Worm (Caenorhabditis elegans): ENCODE results near the gene fbxc-54.

The fbxc-54 gene

DNA sequence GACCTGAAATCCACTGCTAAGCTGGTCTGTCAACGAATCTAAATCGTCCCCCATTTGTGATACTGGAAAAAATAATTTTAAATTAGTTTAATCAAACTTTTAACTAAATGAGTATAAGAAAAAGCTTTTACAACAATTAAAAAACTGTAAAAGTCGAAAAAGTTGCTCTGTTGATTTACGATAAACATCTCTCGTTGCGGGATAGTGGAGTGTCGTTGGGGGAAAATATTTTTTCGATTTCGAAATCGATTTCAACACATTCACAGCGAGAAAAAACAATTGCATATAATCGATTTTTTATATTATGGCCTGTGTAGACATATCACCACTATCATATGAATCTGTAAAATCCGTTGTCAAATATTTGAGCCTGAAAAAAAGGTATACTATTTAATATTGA lies at the start of gene fbxc-54, which contains the start of gene F23F1.5:
Gene fbxc-54, plus strand, starts transcription at position 199 of the 400 bp plus-strand sequence.
Gene F23F1.5, minus strand, starts transcription at position 64 of the 400 bp plus-strand sequence.
- TF ChIP-seq pag-3 (tag; optimal IDR thresholded peaks at IDR 0.05; ENCODE audit: borderline replicate concordance) (no peak), ceh-9 (tag; optimal IDR thresholded peaks at IDR 0.05) (no peak), mec-3 (tag; optimal IDR thresholded peaks at IDR 0.05; ENCODE audit: borderline replicate concordance) (no peak), ceh-14 (tag; optimal IDR thresholded peaks at IDR 0.05) (no peak), syd-9 (tag; optimal IDR thresholded peaks at IDR 0.05) (no peak), zip-5 (tag; optimal IDR thresholded peaks at IDR 0.05) (no peak), ahr-1 (tag; optimal IDR thresholded peaks at IDR 0.05) (no peak), unc-3 (GFP tag; conservative IDR thresholded peaks at IDR 0.05) (no peak), unc-3 (tag; optimal IDR thresholded peaks at IDR 0.05) (no peak), sox-4 (tag; optimal IDR thresholded peaks at IDR 0.05) (no peak), fkh-6 (tag; optimal IDR thresholded peaks at IDR 0.05) (no peak), npax-4 (tag; optimal IDR thresholded peaks at IDR 0.05) (no peak), lim-6 (tag; optimal IDR thresholded peaks at IDR 0.05) (no peak), ets-4 (tag; optimal IDR thresholded peaks at IDR 0.05) (no peak)

DNA sequence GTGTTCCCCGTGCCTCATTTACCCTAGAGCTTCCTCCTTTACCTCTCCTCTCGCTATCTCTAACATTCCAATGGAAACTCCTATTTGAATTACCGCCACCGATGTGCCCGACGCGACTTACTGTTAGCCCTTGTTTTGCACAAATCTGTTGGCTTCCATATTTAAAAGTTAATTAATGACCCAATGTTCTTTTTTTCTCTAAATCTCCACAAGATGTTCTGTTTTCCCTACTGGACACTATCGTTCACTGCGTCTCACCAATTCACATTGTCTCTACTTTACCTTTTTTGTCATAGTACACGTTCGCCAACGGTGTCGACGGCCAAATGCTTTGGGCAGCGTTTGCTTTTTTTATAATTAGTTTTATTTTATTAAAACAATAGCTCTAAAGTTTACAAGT lies 30.9 kb upstream of the fbxc-54 start:
- no peak for TF ChIP-seq unc-3 (GFP tag; conservative IDR thresholded peaks at IDR 0.05)
- TF ChIP-seq unc-3 (tag; optimal IDR thresholded peaks at IDR 0.05), result no peak
- no peak for TF ChIP-seq ceh-48 (tag; optimal IDR thresholded peaks at IDR 0.05)
- TF ChIP-seq fkh-10 (GFP tag; optimal IDR thresholded peaks at IDR 0.05), result no peak
- TF ChIP-seq ref-2 (tag; optimal IDR thresholded peaks at IDR 0.05), result no peak
- TF ChIP-seq ceh-24 (tag; optimal IDR thresholded peaks at IDR 0.05), result no peak
- no peak for TF ChIP-seq mec-3 (tag; optimal IDR thresholded peaks at IDR 0.05; ENCODE audit: borderline replicate concordance)
- no peak for TF ChIP-seq tbx-2 (tag; optimal IDR thresholded peaks at IDR 0.05)
- no peak for TF ChIP-seq lin-11 (tag; optimal IDR thresholded peaks at IDR 0.05)
- no peak for TF ChIP-seq madf-2 (tag; optimal IDR thresholded peaks at IDR 0.05)

DNA sequence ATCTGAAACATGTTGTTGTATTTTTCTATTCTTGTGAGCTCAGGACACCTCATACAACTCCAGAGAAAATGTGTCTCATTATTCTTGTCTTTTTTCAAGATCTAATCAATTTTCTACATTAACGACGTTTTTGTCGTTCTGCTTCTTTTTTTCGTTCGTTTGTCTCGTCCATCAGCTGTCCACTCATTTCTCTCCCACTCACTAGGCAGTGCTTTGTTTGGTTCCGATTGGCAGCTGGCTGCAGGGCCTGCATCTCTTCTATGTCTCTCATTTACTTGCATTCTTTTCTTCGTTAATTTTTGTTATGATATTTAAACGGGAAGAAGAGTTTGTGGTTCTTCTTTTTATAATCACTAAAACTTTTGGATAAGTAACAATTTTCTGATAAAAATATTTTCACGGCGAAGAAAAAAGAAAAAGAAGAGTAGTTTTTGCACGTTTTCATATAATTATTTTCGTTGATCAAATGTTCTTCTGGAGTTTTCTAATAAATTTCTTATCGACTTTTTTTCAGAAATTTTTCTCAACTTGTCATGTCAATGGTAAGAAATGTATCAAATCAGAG lies 30.1 kb upstream of the fbxc-54 start, which contains the start of gene 2L52.1:
Gene 2L52.1, plus strand, starts transcription at position 515 of the 565 bp plus-strand sequence.
- no peak for TF ChIP-seq pat-9 (tag; optimal IDR thresholded peaks at IDR 0.05)
- no peak for TF ChIP-seq hlh-15 (tag; optimal IDR thresholded peaks at IDR 0.05)
- TF ChIP-seq unc-55 (GFP tag; optimal IDR thresholded peaks at IDR 0.05), result peak; percentile 32
- TF ChIP-seq ceh-31 (tag; optimal IDR thresholded peaks at IDR 0.05), result peak; percentile 15
- TF ChIP-seq pros-1 (tag; optimal IDR thresholded peaks at IDR 0.05), result no peak
- TF ChIP-seq nhr-11 (tag; optimal IDR thresholded peaks at IDR 0.05), result no peak
- TF ChIP-seq nfya-1 (tag; optimal IDR thresholded peaks at IDR 0.05), result peak; percentile 61

DNA sequence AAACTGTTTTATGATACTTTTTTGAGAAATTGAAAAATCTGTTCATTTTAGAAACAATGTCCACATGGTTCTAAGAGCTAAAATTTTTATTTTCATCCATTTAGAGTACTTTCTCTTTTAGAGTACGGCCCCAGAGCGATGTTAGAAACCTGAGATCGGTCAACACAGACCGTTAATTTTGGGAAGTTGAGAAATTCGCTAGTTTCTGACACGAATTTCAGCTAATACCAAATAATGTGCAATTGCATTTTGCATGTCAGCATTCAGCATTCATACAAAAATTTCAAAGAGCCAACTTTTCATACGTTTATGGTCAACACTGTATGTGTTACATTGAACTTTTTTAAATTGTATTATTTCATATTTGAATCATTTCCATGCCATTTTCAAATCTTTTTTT lies 26.7 kb upstream of the fbxc-54 start:
- TF ChIP-seq npax-4 (tag; optimal IDR thresholded peaks at IDR 0.05), result no peak
- TF ChIP-seq pat-9 (tag; optimal IDR thresholded peaks at IDR 0.05), result no peak
- no peak for TF ChIP-seq hlh-6 (tag; optimal IDR thresholded peaks at IDR 0.05)
- no peak for TF ChIP-seq ets-4 (tag; optimal IDR thresholded peaks at IDR 0.05)
- no peak for TF ChIP-seq ceh-22 (tag; optimal IDR thresholded peaks at IDR 0.05)

DNA sequence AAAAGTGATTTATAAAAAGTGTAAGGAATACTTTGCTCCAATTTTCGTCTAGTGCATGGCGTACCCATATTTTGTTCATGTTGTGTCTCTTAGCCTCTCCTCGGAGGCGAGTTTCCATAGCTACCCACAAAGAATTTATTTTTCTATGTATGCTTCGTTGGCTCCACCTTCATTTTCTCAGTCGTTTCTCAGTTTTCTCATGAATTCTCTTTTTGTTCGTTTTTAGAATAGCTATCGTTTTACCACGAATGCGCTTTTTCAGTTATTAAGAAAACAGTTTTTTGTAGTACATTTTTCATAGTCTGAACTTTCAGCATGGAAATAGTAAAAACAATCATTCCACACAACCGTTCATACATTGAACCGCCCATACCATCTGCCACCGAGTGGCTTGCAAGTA lies 25.2 kb upstream of the fbxc-54 start, which contains the start of gene osta-1:
Gene osta-1, plus strand, starts transcription at position 309 of the 400 bp plus-strand sequence.
- TF ChIP-seq ref-2 (tag; optimal IDR thresholded peaks at IDR 0.05) (no peak), ama-1 (optimal IDR thresholded peaks at IDR 0.05) (no peak), hlh-6 (tag; optimal IDR thresholded peaks at IDR 0.05) (no peak), zip-5 (tag; optimal IDR thresholded peaks at IDR 0.05) (no peak), ahr-1 (tag; optimal IDR thresholded peaks at IDR 0.05) (no peak), pag-3 (tag; optimal IDR thresholded peaks at IDR 0.05; ENCODE audit: borderline replicate concordance) (no peak), C38D4.7 (GFP tag; optimal IDR thresholded peaks at IDR 0.05) (no peak), npax-4 (tag; optimal IDR thresholded peaks at IDR 0.05) (no peak)

DNA sequence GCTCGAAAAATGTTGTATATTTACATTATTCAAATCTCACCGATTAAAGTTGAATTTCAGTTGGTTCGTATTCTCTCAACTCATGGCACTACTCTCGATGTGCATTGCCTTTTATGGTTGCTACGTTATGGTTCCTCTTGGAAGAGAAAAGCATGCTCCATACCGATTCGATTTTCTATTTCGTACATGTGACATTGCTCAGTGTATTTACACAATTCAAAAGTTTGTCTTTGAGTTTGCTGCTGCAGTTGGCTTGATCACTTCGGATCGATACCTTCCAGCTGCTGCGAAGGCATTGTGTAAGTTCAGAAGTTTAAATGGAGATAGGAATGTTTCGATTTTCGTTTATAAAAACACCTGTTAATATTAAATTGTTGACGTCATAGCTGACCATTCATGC lies 23.3 kb upstream of the fbxc-54 start:
- TF ChIP-seq lin-11 (tag; optimal IDR thresholded peaks at IDR 0.05), result no peak
- TF ChIP-seq hlh-6 (tag; optimal IDR thresholded peaks at IDR 0.05), result no peak
- TF ChIP-seq ref-2 (tag; optimal IDR thresholded peaks at IDR 0.05), result no peak
- no peak for TF ChIP-seq tbx-7 (tag; optimal IDR thresholded peaks at IDR 0.05)
- TF ChIP-seq sdc-2 (tag; optimal IDR thresholded peaks at IDR 0.05), result no peak
- no peak for TF ChIP-seq ztf-16 (tag; optimal IDR thresholded peaks at IDR 0.05)
- no peak for TF ChIP-seq gmeb-2 (tag; optimal IDR thresholded peaks at IDR 0.05)
- TF ChIP-seq pat-9 (tag; optimal IDR thresholded peaks at IDR 0.05), result no peak
- no peak for TF ChIP-seq unc-55 (GFP tag; optimal IDR thresholded peaks at IDR 0.05)
- TF ChIP-seq unc-3 (GFP tag; conservative IDR thresholded peaks at IDR 0.05), result no peak
- TF ChIP-seq unc-3 (tag; optimal IDR thresholded peaks at IDR 0.05), result no peak
- TF ChIP-seq ttx-3 (tag; optimal IDR thresholded peaks at IDR 0.05), result no peak
- no peak for TF ChIP-seq nhr-11 (tag; optimal IDR thresholded peaks at IDR 0.05)
- TF ChIP-seq pax-1 (tag; optimal IDR thresholded peaks at IDR 0.05), result no peak
- TF ChIP-seq ceh-19 (GFP tag; optimal IDR thresholded peaks at IDR 0.05), result no peak
- TF ChIP-seq C38D4.7 (GFP tag; optimal IDR thresholded peaks at IDR 0.05), result no peak
- TF ChIP-seq npax-4 (tag; optimal IDR thresholded peaks at IDR 0.05), result no peak
- TF ChIP-seq ceh-45 (GFP tag; IDR thresholded peaks at IDR 0.05), result no peak
- TF ChIP-seq ceh-24 (tag; optimal IDR thresholded peaks at IDR 0.05), result no peak
- no peak for TF ChIP-seq che-1 (tag; optimal IDR thresholded peaks at IDR 0.05)

Measured in whole organism, late embryonic.